Worm (Caenorhabditis elegans) whole organism, L4 larva: ENCODE data around the gene strm-1.

Experiments
- aha-1 ChIP-seq: fragments of 150-350 bp; peaks from one replicate; lab custom pipeline; 2014; ENCODE audit warnings: missing biosample characterization, missing genetic modification characterization
- ces-1 ChIP-seq: fragments of 150-350 bp; sonication (generic microtip); optimal IDR thresholded peaks from 4 replicates; lab custom pipeline; 2014; ENCODE audit warnings: missing biosample characterization, missing genetic modification reagents, missing genetic modification characterization
- daf-12 ChIP-seq: fragments of 150-350 bp; optimal IDR thresholded peaks from 2 replicates; lab custom pipeline; 2014; ENCODE audit warnings: missing biosample characterization, missing genetic modification reagents, missing genetic modification characterization
- egl-27 ChIP-seq: sonication (generic microtip); optimal IDR thresholded peaks from 3 replicates; lab custom pipeline; 2017; ENCODE audit warnings: missing biosample characterization, missing genetic modification reagents, missing genetic modification characterization
- fkh-10 ChIP-seq: fragments of 150-350 bp; optimal IDR thresholded peaks from 2 replicates; lab custom pipeline; 2014; ENCODE audit warnings: missing biosample characterization, missing genetic modification reagents, missing genetic modification characterization
- lir-3 ChIP-seq: sonication (generic microtip); optimal IDR thresholded peaks from 2 replicates; lab custom pipeline; 2016; ENCODE audit warnings: mild to moderate bottlenecking, missing genetic modification characterization, missing compliant biosample characterization
- nhr-11 ChIP-seq: fragments of 150-350 bp; optimal IDR thresholded peaks from 2 replicates; lab custom pipeline; 2014; ENCODE audit warnings: missing biosample characterization, missing genetic modification characterization
- nhr-28 ChIP-seq: fragments of 150-350 bp; optimal IDR thresholded peaks from 2 replicates; lab custom pipeline; 2014; ENCODE audit warnings: missing biosample characterization, missing genetic modification characterization
- nhr-77 ChIP-seq: fragments of 150-350 bp; optimal IDR thresholded peaks from 2 replicates; lab custom pipeline; 2014; ENCODE audit warnings: missing biosample characterization, missing genetic modification characterization
- snpc-4 ChIP-seq: fragments of 150-350 bp; optimal IDR thresholded peaks from 2 replicates; lab custom pipeline; 2014; ENCODE audit warnings: missing biosample characterization, missing genetic modification characterization
- unc-62 ChIP-seq, 3 experiments: fragments of 150-350 bp in 1 of 3; sonication (generic microtip); optimal IDR thresholded peaks in 2 of 3; peaks in 1 of 3; 1 replicate in 1 of 3; 2 replicates in 2 of 3; lab custom pipeline; 2014 to 2017; ENCODE audit warnings: missing biosample characterization in 3 of 3, missing genetic modification characterization in 3 of 3, missing genetic modification reagents in 3 of 3, missing genotype in 1 of 3

DNA sequence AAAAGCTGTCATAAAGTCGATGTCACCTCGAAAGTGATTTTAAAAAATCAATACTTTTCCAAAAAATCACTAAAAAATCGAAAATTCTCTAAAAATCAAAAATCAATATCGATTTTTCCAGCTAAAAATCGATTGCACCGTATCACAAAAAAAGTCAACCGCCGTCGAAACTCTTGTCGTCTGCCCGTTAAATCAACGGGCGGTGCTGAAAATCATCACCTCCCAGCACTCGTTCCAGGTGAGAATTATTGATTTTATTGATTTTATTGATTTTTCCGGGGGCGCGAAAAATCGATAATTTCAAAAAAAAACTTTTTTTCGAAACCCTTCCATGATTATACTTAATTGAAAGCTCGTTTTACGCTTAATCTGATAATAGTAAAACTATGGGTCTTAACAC lies 17.6 kb downstream of the strm-1 start:
- TF ChIP-seq aha-1 (tag; lab: Kevin White, UChicago) (no peak), ces-1 (GFP tag; lab: Kevin White, UChicago) (no peak), lir-3 (tag; lab: Kevin White, UChicago) (no peak), nhr-11 (tag; lab: Kevin White, UChicago) (no peak), nhr-28 (tag; lab: Kevin White, UChicago) (no peak), nhr-77 (tag; lab: Kevin White, UChicago) (no peak), snpc-4 (tag; lab: Kevin White, UChicago) (no peak), egl-27 (tag; lab: Kevin White, UChicago) (no peak), fkh-10 (no peak), unc-62 (GFP tag; optimal IDR thresholded peaks at IDR 0.05 in 1 of 2; lab: Kevin White, UChicago) (no peak), unc-62 (tag; optimal IDR thresholded peaks at IDR 0.05; lab: Kevin White, UChicago) (no peak), daf-12 (tag; lab: Kevin White, UChicago) (no peak)
